Worm (Caenorhabditis elegans): Measurements from ENCODE around the gene Y76B12C.3.

Y76B12C.3 gene

ce11 chrIV:1969353-1969752 lies 4.2 kb upstream of the Y76B12C.3 start, which contains the start of gene Y48A5A.3:
Gene Y48A5A.3 (plus strand): TSS chrIV:1969737.
- no peak for TF ChIP-seq ceh-82 (tag; optimal IDR thresholded peaks at IDR 0.05)
- no peak for TF ChIP-seq nhr-12 (tag; optimal IDR thresholded peaks at IDR 0.05)
- TF ChIP-seq lsy-2 (tag; optimal IDR thresholded peaks at IDR 0.05), result no peak
- no peak for TF ChIP-seq ztf-11 (tag; optimal IDR thresholded peaks at IDR 0.05)
- no peak for TF ChIP-seq nhr-77 (tag; optimal IDR thresholded peaks at IDR 0.05)
- no peak for TF ChIP-seq ceh-16 (tag; optimal IDR thresholded peaks at IDR 0.05)
- TF ChIP-seq sma-3 (GFP tag; optimal IDR thresholded peaks at IDR 0.05), result no peak
- no peak for TF ChIP-seq F13H6.1 (tag; optimal IDR thresholded peaks at IDR 0.05)

DNA sequence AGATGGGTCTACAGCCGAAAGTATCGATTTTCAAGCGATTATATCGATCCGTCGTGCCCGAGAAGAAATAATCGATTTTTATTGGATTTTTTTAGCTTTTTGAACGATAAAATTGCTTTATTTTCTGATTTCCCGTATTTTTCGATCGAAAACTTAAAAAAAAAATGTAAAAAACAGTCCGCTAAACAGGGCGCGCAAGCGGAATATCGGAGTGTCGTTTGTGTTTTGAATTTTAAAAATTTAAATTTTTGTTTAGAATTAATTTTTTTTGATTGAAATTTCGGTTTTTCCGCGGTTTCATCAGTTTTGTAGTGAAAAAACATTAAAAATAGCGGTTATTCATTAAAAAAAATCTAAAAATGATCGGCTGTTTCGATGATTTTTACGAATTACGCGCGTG lies 3.3 kb upstream of the Y76B12C.3 start:
- TF ChIP-seq ztf-11 (tag; optimal IDR thresholded peaks at IDR 0.05) (no peak), C34F6.9 (tag; optimal IDR thresholded peaks at IDR 0.05) (no peak), unc-55 (GFP tag; optimal IDR thresholded peaks at IDR 0.05) (no peak), snpc-4 (tag; optimal IDR thresholded peaks at IDR 0.05) (no peak), nhr-129 (tag; optimal IDR thresholded peaks at IDR 0.05) (no peak)

DNA sequence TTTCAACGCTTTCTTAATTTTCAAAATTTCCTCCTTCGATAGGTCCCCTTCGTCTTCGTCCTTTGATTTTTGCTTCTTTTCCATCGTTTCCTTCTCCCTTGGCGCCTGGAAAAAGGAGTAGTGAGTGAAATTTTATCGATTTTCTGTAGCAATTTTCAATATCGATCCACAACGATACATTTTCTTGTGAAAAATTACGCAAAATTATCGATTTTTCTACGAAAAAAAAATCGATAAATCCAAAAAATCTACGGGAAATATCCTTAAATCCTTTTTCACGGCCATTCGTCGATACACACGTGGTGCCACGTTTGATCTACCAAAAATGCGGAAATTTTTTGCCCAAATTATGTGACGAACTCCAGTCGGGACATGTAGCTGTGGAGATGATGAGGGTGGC lies 2.4 kb upstream of the Y76B12C.3 start:
- TF ChIP-seq aly-2 (tag; optimal IDR thresholded peaks at IDR 0.05) (no peak), lin-13 (GFP tag; optimal IDR thresholded peaks at IDR 0.05) (no peak), elt-1 (tag; optimal IDR thresholded peaks at IDR 0.05) (no peak), unc-62 (GFP tag; optimal IDR thresholded peaks at IDR 0.05) (no peak), nhr-12 (tag; optimal IDR thresholded peaks at IDR 0.05) (no peak), nhr-10 (tag; optimal IDR thresholded peaks at IDR 0.05) (no peak), blmp-1 (tag; optimal IDR thresholded peaks at IDR 0.05; ENCODE audit: insufficient read depth) (no peak), Y55F3AM.14 (GFP tag; optimal IDR thresholded peaks at IDR 0.05) (no peak)

- TF ChIP-seq snpc-4 (tag; optimal IDR thresholded peaks at IDR 0.05) (no peak), nhr-21 (tag; optimal IDR thresholded peaks at IDR 0.05) (no peak), mbf-1 (tag; optimal IDR thresholded peaks at IDR 0.05) (no peak), ceh-16 (tag; optimal IDR thresholded peaks at IDR 0.05) (no peak), lin-39 (tag; optimal IDR thresholded peaks at IDR 0.05) (no peak), egl-27 (tag; optimal IDR thresholded peaks at IDR 0.05) (no peak), ztf-4 (tag; optimal IDR thresholded peaks at IDR 0.05) (no peak), unc-39 (tag; optimal IDR thresholded peaks at IDR 0.05) (no peak), ZK546.5 (tag; optimal IDR thresholded peaks at IDR 0.05) (no peak)
Measured at ce11 chrIV:1972271-1972670, 1.2 kb upstream of the Y76B12C.3 start, which contains the start of gene Y76B12C.4. Gene Y76B12C.4 (minus strand): TSS chrIV:1972371.

DNA sequence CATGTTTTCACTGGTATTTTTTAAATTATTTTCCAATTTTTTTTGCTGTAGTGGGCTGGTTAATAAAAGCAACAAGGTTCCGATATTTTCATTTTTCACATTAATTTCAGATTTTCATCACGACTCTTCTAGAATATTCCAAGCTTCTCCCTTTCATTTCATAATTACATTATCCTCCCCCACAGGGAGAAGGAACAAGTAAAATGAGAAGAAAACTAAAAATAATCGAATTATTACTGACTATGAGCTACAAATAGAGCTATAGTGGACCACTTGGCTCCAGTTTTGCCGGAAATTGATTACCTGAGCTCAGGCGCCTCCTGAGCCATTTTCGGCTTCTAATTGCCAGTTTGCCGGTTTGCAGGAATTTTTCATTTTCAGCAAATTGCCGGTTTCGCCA lies 2.1 kb downstream of the Y76B12C.3 start:
- TF ChIP-seq nhr-6 (tag; optimal IDR thresholded peaks at IDR 0.05) (no peak), lin-11 (tag; optimal IDR thresholded peaks at IDR 0.05) (no peak), mdl-1 (tag; optimal IDR thresholded peaks at IDR 0.05) (no peak), lsy-2 (tag; optimal IDR thresholded peaks at IDR 0.05) (no peak), elt-3 (tag; optimal IDR thresholded peaks at IDR 0.05) (no peak), unc-62 (GFP tag; optimal IDR thresholded peaks at IDR 0.05) (no peak), lin-13 (GFP tag; optimal IDR thresholded peaks at IDR 0.05) (no peak), nhr-237 (tag; optimal IDR thresholded peaks at IDR 0.05) (no peak), ztf-4 (tag; optimal IDR thresholded peaks at IDR 0.05) (no peak)

DNA sequence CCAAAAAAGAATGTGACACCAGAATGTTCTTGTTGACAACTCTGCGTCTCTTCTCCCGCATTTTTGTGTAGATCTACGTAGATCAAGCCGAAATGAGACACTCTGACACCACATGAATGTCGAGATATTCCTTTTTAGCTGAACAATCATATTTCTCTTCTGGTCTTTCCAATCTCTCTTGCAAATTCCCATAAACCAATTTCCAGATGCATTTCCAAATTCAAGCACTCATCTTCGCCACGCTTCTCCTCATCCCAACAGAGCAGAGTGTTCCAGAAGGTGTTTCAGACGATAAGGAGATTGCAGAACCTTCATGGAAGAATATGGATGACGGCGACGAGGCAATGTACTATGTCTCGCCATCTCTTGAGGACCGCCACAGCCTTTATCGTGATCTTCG lies 6.3 kb downstream of the Y76B12C.3 start, which contains the start of gene Y76B12C.8:
Gene Y76B12C.8, plus strand, starts transcription at position 207 of the 400 bp plus-strand sequence.
- no peak for TF ChIP-seq R02D3.7 (tag; optimal IDR thresholded peaks at IDR 0.05)
- no peak for TF ChIP-seq zag-1 (tag; optimal IDR thresholded peaks at IDR 0.05)
- TF ChIP-seq snpc-4 (tag; optimal IDR thresholded peaks at IDR 0.05), result no peak
- no peak for TF ChIP-seq crh-2 (tag; optimal IDR thresholded peaks at IDR 0.05)
- no peak for TF ChIP-seq blmp-1 (tag; optimal IDR thresholded peaks at IDR 0.05; ENCODE audit: insufficient read depth)
- TF ChIP-seq unc-62 (GFP tag; optimal IDR thresholded peaks at IDR 0.05), result no peak
- no peak for TF ChIP-seq alr-1 (tag; optimal IDR thresholded peaks at IDR 0.05)
- no peak for TF ChIP-seq nhr-129 (tag; optimal IDR thresholded peaks at IDR 0.05)
- no peak for TF ChIP-seq sem-4 (tag; optimal IDR thresholded peaks at IDR 0.05)
- no peak for TF ChIP-seq lin-11 (tag; optimal IDR thresholded peaks at IDR 0.05)
- no peak for TF ChIP-seq unc-39 (tag; optimal IDR thresholded peaks at IDR 0.05)
- no peak for TF ChIP-seq nhr-25 (tag; optimal IDR thresholded peaks at IDR 0.05)
- no peak for TF ChIP-seq fos-1 (tag; optimal IDR thresholded peaks at IDR 0.05)

Data from whole organism, L2 larva.